Worm (Caenorhabditis elegans): ENCODE results near the gene skr-18.

DNA sequence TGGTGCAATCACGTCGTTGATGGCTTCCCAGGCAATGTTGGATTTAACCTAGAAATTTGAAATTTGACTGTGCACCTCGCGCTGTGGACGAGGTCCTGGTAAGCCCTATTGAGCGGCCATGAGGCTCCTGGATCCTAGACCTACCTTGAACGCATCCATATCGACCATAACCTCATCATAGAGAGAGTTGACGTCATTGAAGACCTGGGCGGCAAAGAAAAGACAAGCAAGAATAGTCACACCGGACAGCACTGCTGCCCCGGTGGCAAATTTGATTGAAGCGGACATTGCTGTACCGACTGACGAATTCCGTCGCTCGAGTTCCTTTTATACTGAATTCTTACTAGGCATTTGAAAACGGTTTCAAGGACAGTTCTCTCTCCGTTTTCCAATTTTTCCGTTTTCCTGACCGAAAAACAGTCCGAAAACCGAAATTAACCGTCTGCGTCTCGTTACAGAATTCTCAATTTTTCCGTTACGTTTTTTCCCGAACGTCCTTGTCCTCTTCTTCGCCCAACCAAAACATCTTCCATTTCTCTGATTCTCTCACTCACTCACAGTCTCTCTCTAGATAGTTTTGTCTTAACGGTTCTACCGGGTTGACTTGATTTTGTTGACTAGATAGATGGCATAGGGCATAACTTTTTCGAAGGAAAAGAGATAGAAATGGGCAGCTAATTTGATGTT, 31.7 kb downstream of the skr-18 start, which contains the start of gene col-103:
- TF ChIP-seq sma-9 (GFP tag; optimal IDR thresholded peaks at IDR 0.05) (no peak), sma-9 (tag; optimal IDR thresholded peaks at IDR 0.05) (no peak), nhr-237 (tag; optimal IDR thresholded peaks at IDR 0.05) (no peak), unc-39 (tag; optimal IDR thresholded peaks at IDR 0.05) (no peak), ceh-82 (tag; optimal IDR thresholded peaks at IDR 0.05) (no peak), skn-1 (tag; optimal IDR thresholded peaks at IDR 0.05) (no peak), nhr-11 (tag; optimal IDR thresholded peaks at IDR 0.05) (no peak), dmd-4 (tag; optimal IDR thresholded peaks at IDR 0.05) (no peak), alr-1 (tag; optimal IDR thresholded peaks at IDR 0.05) (no peak), nhr-77 (tag; optimal IDR thresholded peaks at IDR 0.05) (no peak), nhr-23 (tag; optimal IDR thresholded peaks at IDR 0.05) (no peak), sem-4 (tag; optimal IDR thresholded peaks at IDR 0.05) (no peak), nhr-12 (tag; optimal IDR thresholded peaks at IDR 0.05) (no peak)

Measured in whole organism, L2 larva.